Fruit fly (Drosophila melanogaster): ENCODE data around the gene TfIIFalpha.

The TfIIFalpha gene

DNA sequence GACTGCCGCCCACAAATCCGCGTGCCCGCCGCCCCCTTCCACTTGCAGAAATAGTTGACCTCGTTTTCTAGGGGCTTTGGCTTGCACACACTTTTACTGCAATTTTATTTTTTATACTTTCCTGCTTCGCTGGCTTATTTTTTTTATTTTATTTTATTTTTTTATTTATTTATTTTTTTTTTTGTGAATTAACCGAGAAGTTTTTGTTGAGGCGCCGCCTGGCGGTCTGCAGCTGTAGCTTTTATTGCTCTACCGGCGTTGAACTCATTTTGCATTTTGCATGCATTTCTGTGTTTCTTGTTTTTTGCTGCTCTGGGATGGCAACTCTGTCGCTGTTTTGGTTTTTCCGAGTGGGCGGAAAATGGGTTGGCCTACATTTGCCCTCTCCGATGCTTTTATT is 49.4 kb downstream of the TfIIFalpha start:
- TF ChIP-seq Hr96 (GFP tag; optimal IDR thresholded peaks at IDR 0.05) (no peak), tj (GFP tag; optimal IDR thresholded peaks at IDR 0.05) (peak; percentile 9), CG14711 (tag; optimal IDR thresholded peaks at IDR 0.05) (peak; percentile 53), bab1 (GFP tag; optimal IDR thresholded peaks at IDR 0.05) (peak; percentile 11)

DNA sequence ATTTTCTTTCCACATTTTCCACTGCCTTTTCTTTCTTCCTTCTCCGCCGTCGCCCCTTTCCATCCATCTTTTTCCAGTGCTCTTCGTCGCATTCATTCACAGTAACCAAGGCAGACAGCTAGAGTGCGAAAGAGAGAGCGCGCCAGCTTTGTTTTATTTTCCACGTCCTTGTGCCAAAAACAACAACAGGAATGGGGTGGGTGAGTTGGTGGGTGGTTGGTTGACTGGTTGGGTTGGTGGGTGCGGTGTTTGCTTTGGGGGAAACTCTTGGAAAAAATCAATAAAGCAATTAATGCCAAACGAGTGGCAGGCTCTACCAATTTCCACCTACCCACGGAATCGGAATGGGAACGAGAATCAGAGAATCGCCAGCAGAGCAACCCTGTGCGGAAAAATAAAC is 49.9 kb downstream of the TfIIFalpha start:
- TF ChIP-seq Mnt (GFP tag; optimal IDR thresholded peaks at IDR 0.05) (no peak), CG7045 (GFP tag; optimal IDR thresholded peaks at IDR 0.05) (no peak), CG33017 (tag; optimal IDR thresholded peaks at IDR 0.05) (no peak), bab1 (GFP tag; optimal IDR thresholded peaks at IDR 0.05) (no peak), CG1620 (GFP tag; optimal IDR thresholded peaks at IDR 0.05) (no peak), cic (GFP tag; optimal IDR thresholded peaks at IDR 0.05) (no peak), Hr96 (GFP tag; optimal IDR thresholded peaks at IDR 0.05) (no peak), CG11617 (GFP tag; optimal IDR thresholded peaks at IDR 0.05) (no peak)
